Worm (Caenorhabditis elegans): Measurements from ENCODE around the gene ssp-36.

ce11 chrIV:9761751-9762150 is 4.4 kb downstream of the ssp-36 start:
- TF ChIP-seq pqm-1 (tag; optimal IDR thresholded peaks at IDR 0.05) (no peak), unc-62 (GFP tag; optimal IDR thresholded peaks at IDR 0.05) (no peak), aly-2 (tag; optimal IDR thresholded peaks at IDR 0.05) (no peak), nhr-237 (tag; optimal IDR thresholded peaks at IDR 0.05) (no peak), ztf-4 (tag; optimal IDR thresholded peaks at IDR 0.05) (no peak), ceh-9 (tag; optimal IDR thresholded peaks at IDR 0.05) (no peak), fkh-10 (GFP tag; optimal IDR thresholded peaks at IDR 0.05) (no peak), ceh-28 (tag; optimal IDR thresholded peaks at IDR 0.05) (no peak), nhr-77 (tag; optimal IDR thresholded peaks at IDR 0.05) (no peak), lin-39 (tag; optimal IDR thresholded peaks at IDR 0.05) (no peak), elt-1 (tag; optimal IDR thresholded peaks at IDR 0.05) (no peak), elt-3 (tag; optimal IDR thresholded peaks at IDR 0.05) (no peak), egl-27 (tag; optimal IDR thresholded peaks at IDR 0.05) (no peak), pha-4 (tag; optimal IDR thresholded peaks at IDR 0.05) (peak; percentile 22)
